Fruit fly (Drosophila melanogaster) whole organism, wandering third instar larva: ENCODE measurements around the gene TSG101.

Experiments used
- CG32264 ChIP-seq: fragments of 200-800 bp; sonication (Bioruptor generic); optimal IDR thresholded peaks from 2 replicates; lab custom pipeline; 2016; ENCODE audit warnings: missing biosample characterization, missing genetic modification characterization
- CG9705 ChIP-seq: fragments of 200-800 bp; sonication (Bioruptor generic); optimal IDR thresholded peaks from 2 replicates; lab custom pipeline; 2018; ENCODE audit warnings: missing biosample characterization, mild to moderate bottlenecking, missing genetic modification characterization
- CrebA ChIP-seq: fragments of 200-800 bp; sonication (Bioruptor generic); optimal IDR thresholded peaks from 2 replicates; lab custom pipeline; 2016; ENCODE audit warnings: missing biosample characterization, mild to moderate bottlenecking, missing genetic modification characterization, borderline replicate concordance
- Dfd ChIP-seq: fragments of >200 bp; optimal IDR thresholded peaks from 2 replicates; lab custom pipeline; 2017; ENCODE audit warnings: missing biosample characterization, missing genetic modification characterization
- HLH106 ChIP-seq: fragments of 200-800 bp; optimal IDR thresholded peaks from 3 replicates; lab custom pipeline; 2019; ENCODE audit warnings: missing biosample characterization, mild to moderate bottlenecking, missing genetic modification characterization, moderate library complexity
- Hnf4 ChIP-seq: fragments of 200-800 bp; sonication (Bioruptor generic); optimal IDR thresholded peaks from 2 replicates; lab custom pipeline; 2016; ENCODE audit warnings: missing biosample characterization, mild to moderate bottlenecking, missing genetic modification characterization
- Hr78 ChIP-seq: fragments of >200 bp; optimal IDR thresholded peaks from 2 replicates; lab custom pipeline; 2017; ENCODE audit warnings: missing biosample characterization, missing genetic modification characterization
- Hr83 ChIP-seq: fragments of 200-300 bp; sonication (Bioruptor generic); optimal IDR thresholded peaks from 2 replicates; lab custom pipeline; 2016; ENCODE audit warnings: missing biosample characterization, mild to moderate bottlenecking, missing genetic modification characterization, moderate library complexity; ENCODE audit not compliant: poor library complexity, severe bottlenecking
- Jra ChIP-seq: sonication (Bioruptor generic); optimal IDR thresholded peaks from 2 replicates; lab custom pipeline; 2016; ENCODE audit warnings: missing biosample characterization, missing genetic modification characterization
- Mio ChIP-seq: sonication (Bioruptor generic); optimal IDR thresholded peaks from 2 replicates; lab custom pipeline; 2016; ENCODE audit warnings: missing biosample characterization, missing genetic modification characterization
- Myc ChIP-seq: fragments of >200 bp; optimal IDR thresholded peaks from 2 replicates; lab custom pipeline; 2017
- N ChIP-seq: fragments of >200 bp; optimal IDR thresholded peaks from 2 replicates; lab custom pipeline; 2018; ENCODE audit warnings: missing biosample characterization, missing external identifiers, missing genetic modification characterization
- OdsH ChIP-seq: fragments of 200-800 bp; sonication (Bioruptor generic); optimal IDR thresholded peaks from 2 replicates; lab custom pipeline; 2016; ENCODE audit warnings: missing biosample characterization, mild to moderate bottlenecking, missing genetic modification characterization
- Rel ChIP-seq, 2 experiments: fragments of 200-800 bp; sonication (Bioruptor generic) in 1 of 2; optimal IDR thresholded peaks; 2 replicates in 1 of 2; 3 replicates in 1 of 2; lab custom pipeline; 2016 to 2019; ENCODE audit warnings: mild to moderate bottlenecking in 2 of 2, missing biosample characterization in 2 of 2, missing genetic modification characterization in 2 of 2, moderate library complexity in 1 of 2
- Sp1 ChIP-seq: fragments of 200-800 bp; sonication (Bioruptor generic); optimal IDR thresholded peaks from 3 replicates; lab custom pipeline; 2019; ENCODE audit warnings: missing biosample characterization, mild to moderate bottlenecking, missing genetic modification characterization, moderate library complexity
- Vsx2 ChIP-seq: fragments of 200-300, 225-300 bp; sonication (Bioruptor generic); optimal IDR thresholded peaks from 2 replicates; lab custom pipeline; 2018; ENCODE audit warnings: missing biosample characterization, missing genetic modification characterization; ENCODE audit not compliant: partially characterized antibody
- br ChIP-seq: fragments of 200-800 bp; sonication (Bioruptor generic); optimal IDR thresholded peaks from 2 replicates; lab custom pipeline; 2016; ENCODE audit warnings: missing biosample characterization, missing genetic modification characterization
- brk ChIP-seq: fragments of 200-800 bp; sonication (Bioruptor generic); optimal IDR thresholded peaks from 2 replicates; lab custom pipeline; 2016; ENCODE audit warnings: missing biosample characterization, mild to moderate bottlenecking, missing genetic modification characterization
- dl ChIP-seq, 2 experiments: fragments of 175-275, 200-275 bp in 1 of 2; fragments of 200-275 bp in 1 of 2; sonication (Bioruptor generic); optimal IDR thresholded peaks; lab custom pipeline; 2018; ENCODE audit warnings: mild to moderate bottlenecking in 2 of 2, missing biosample characterization in 2 of 2, missing genetic modification characterization in 2 of 2, moderate library complexity in 2 of 2; ENCODE audit not compliant: partially characterized antibody in 2 of 2, insufficient read depth in 1 of 2
- dmrt93B ChIP-seq: fragments of 200-800 bp; sonication (Bioruptor generic); optimal IDR thresholded peaks from 2 replicates; lab custom pipeline; 2018; ENCODE audit warnings: missing biosample characterization, mild to moderate bottlenecking, missing genetic modification characterization
- dsf ChIP-seq: sonication (Bioruptor generic); optimal IDR thresholded peaks from 2 replicates; lab custom pipeline; 2016; ENCODE audit warnings: missing biosample characterization, missing genetic modification characterization, borderline replicate concordance
- ey ChIP-seq: fragments of 200-800 bp; sonication (Bioruptor generic); optimal IDR thresholded peaks from 2 replicates; lab custom pipeline; 2016; ENCODE audit warnings: missing biosample characterization, missing genetic modification characterization
- fru ChIP-seq: fragments of 200-800 bp; sonication (Bioruptor generic); optimal IDR thresholded peaks from 3 replicates; lab custom pipeline; 2016; ENCODE audit warnings: missing biosample characterization, mild to moderate bottlenecking, missing genetic modification characterization
- jim ChIP-seq: fragments of 175-275, 200-325 bp; sonication (Bioruptor generic); optimal IDR thresholded peaks from 2 replicates; lab custom pipeline; 2016; ENCODE audit warnings: missing biosample characterization, mild to moderate bottlenecking, missing genetic modification characterization
- pan ChIP-seq: fragments of >200 bp; optimal IDR thresholded peaks from 2 replicates; lab custom pipeline; 2017
- psq ChIP-seq: fragments of 200-800 bp; sonication (Bioruptor generic); optimal IDR thresholded peaks from 3 replicates; lab custom pipeline; 2017; ENCODE audit warnings: missing biosample characterization, mild to moderate bottlenecking, missing genetic modification characterization, moderate library complexity
- rgr ChIP-seq: fragments of 200-800 bp; sonication (Bioruptor generic); optimal IDR thresholded peaks from 3 replicates; lab custom pipeline; 2016; ENCODE audit warnings: missing biosample characterization, mild to moderate bottlenecking, missing genetic modification characterization
- sage ChIP-seq: fragments of 200-800 bp; sonication (Bioruptor generic); optimal IDR thresholded peaks from 2 replicates; lab custom pipeline; 2016; ENCODE audit warnings: missing biosample characterization, mild to moderate bottlenecking, missing genetic modification characterization
- sv ChIP-seq: fragments of 200-800 bp; sonication (Bioruptor generic); optimal IDR thresholded peaks from 3 replicates; lab custom pipeline; 2016; ENCODE audit warnings: missing biosample characterization, missing genetic modification characterization
- tai ChIP-seq: sonication (Bioruptor generic); optimal IDR thresholded peaks from 2 replicates; lab custom pipeline; 2016; ENCODE audit warnings: missing biosample characterization, missing genetic modification characterization
- usp ChIP-seq: fragments of >200 bp; optimal IDR thresholded peaks from 2 replicates; lab custom pipeline; 2017; ENCODE audit warnings: missing biosample characterization, missing genetic modification characterization
- woc ChIP-seq: sonication (Bioruptor generic); optimal IDR thresholded peaks from 2 replicates; lab custom pipeline; 2016; ENCODE audit warnings: missing biosample characterization, mild to moderate bottlenecking, missing genetic modification characterization

Gene TSG101

DNA sequence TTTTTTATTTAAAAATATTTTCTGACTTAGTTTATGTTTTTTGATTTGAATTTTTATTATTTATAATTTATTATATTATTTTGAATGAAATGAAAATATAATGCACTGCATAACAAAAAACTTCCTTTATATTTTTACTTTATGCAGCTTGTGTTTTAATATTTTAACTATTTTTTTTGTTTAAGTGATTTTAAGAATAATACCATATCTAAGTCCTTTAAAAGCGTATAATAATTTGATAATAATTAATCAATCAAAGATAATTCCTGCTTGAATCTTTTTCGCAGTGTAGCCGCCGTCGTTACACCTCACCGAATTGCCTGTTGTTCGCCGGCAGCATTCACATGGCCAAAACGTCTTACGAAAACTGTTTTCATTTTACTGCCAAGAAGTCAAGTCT lies 16.9 kb upstream of the TSG101 start:
- TF ChIP-seq Vsx2 (GFP tag; lab: Kevin White, UChicago) (no peak), psq (GFP tag; lab: Kevin White, UChicago) (no peak), dl (GFP tag; optimal IDR thresholded peaks at IDR 0.05; lab: Kevin White, UChicago; ENCODE audit: insufficient read depth in 1 of 2, partially characterized antibody in 2 of 2) (no peak), CrebA (GFP tag; lab: Kevin White, UChicago) (no peak), CG32264 (GFP tag; lab: Kevin White, UChicago) (no peak), Dfd (GFP tag; lab: Kevin White, UChicago) (no peak), sage (no peak), woc (no peak), Sp1 (no peak), CG9705 (GFP tag; lab: Kevin White, UChicago) (no peak), Mio (GFP tag; lab: Kevin White, UChicago) (no peak), br (GFP tag; lab: Kevin White, UChicago) (no peak), dsf (GFP tag; lab: Kevin White, UChicago) (no peak), dmrt93B (GFP tag; lab: Kevin White, UChicago) (no peak), OdsH (GFP tag; lab: Kevin White, UChicago) (no peak), Myc (no peak), sv (GFP tag; lab: Kevin White, UChicago) (no peak), Hr78 (GFP tag; lab: Kevin White, UChicago) (no peak), pan (lab: Kevin White, UChicago) (no peak), jim (no peak)

DNA sequence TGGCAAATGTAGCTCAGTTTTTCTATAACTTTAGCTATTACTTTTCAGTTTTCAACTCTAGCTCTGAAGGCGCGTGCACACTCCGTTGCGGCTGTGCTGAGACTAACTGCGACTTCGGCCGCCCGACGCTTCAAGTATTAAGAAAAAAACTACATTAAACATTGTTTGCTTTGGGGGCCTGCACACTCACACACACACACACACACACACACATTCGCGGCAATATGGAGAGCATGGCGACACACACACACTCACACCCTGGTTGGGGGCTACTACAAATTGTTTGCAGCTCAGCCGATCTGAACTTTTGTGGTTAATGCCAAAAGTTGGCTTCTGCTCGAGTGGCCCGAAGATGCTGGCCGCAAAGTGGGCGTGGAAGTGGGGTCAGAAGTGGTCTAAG lies 13.1 kb upstream of the TSG101 start, which contains the start of gene CG13024:
TSS of gene CG13024 (minus strand) at position 108 of the 400 bp plus-strand sequence.
- TF ChIP-seq brk (GFP tag; lab: Kevin White, UChicago) (no peak), N (GFP tag; lab: Kevin White, UChicago) (no peak), Jra (no peak), OdsH (GFP tag; lab: Kevin White, UChicago) (no peak), Hr83 (GFP tag; lab: Kevin White, UChicago) (no peak), Hr78 (GFP tag; lab: Kevin White, UChicago) (no peak), Myc (no peak)

DNA sequence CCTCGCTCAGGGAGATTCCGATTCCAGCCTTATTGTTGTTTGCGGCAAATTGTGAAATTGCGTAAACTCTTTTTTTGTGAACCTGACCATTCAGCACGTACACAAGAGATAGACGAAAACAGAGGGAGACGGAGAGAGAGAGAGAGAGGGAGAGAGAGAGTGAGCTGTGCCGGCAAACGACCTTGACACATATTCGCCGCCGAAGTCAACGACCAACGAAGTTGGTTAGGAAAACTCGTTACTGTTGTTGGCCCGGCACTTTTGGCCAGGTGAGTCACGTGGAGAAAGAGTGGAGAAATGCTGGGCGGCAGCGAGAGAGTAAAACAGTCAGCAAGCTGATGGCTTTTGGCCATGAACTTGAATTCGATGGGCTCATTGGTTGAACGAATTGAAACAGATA lies 12.1 kb upstream of the TSG101 start:
- TF ChIP-seq br (GFP tag; lab: Kevin White, UChicago) (no peak), rgr (GFP tag; lab: Kevin White, UChicago) (no peak), Sp1 (no peak), fru (no peak), Hr78 (GFP tag; lab: Kevin White, UChicago) (no peak), Hr83 (GFP tag; lab: Kevin White, UChicago) (no peak), Vsx2 (GFP tag; lab: Kevin White, UChicago) (no peak), N (GFP tag; lab: Kevin White, UChicago) (no peak), sage (no peak), dl (GFP tag; optimal IDR thresholded peaks at IDR 0.05; lab: Kevin White, UChicago; ENCODE audit: insufficient read depth in 1 of 2, partially characterized antibody in 2 of 2) (no peak), dsf (GFP tag; lab: Kevin White, UChicago) (no peak), brk (GFP tag; lab: Kevin White, UChicago) (no peak), Hnf4 (GFP tag; lab: Kevin White, UChicago) (no peak), CG32264 (GFP tag; lab: Kevin White, UChicago) (no peak), jim (no peak), psq (GFP tag; lab: Kevin White, UChicago) (no peak), HLH106 (tag; lab: Kevin White, UChicago) (no peak), Mio (GFP tag; lab: Kevin White, UChicago) (no peak)

DNA sequence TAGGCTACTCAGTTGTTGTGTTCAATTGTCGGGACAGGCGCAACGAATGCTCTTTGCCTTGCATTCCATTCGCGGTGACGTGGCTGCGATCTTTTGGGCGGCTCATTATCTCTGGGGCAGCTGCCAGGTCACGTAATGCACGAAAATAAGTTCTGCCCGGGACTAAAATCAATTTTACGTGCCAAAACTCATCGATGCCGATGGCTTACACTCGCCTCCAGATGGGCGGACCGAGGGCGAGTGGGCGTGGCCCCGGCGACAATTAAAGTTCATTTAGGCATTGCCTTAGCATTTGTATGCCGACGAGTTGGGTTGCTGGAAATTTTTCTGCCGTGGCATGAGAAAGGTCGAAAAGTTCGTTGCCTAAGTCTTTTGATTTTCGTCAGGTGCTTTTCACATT lies 5.4 kb upstream of the TSG101 start:
- TF ChIP-seq usp (no peak), Sp1 (no peak), pan (lab: Kevin White, UChicago) (no peak), sv (GFP tag; lab: Kevin White, UChicago) (no peak), sage (no peak), Vsx2 (GFP tag; lab: Kevin White, UChicago) (no peak), Myc (no peak), Jra (no peak), N (GFP tag; lab: Kevin White, UChicago) (no peak), tai (GFP tag; lab: Kevin White, UChicago) (no peak)

DNA sequence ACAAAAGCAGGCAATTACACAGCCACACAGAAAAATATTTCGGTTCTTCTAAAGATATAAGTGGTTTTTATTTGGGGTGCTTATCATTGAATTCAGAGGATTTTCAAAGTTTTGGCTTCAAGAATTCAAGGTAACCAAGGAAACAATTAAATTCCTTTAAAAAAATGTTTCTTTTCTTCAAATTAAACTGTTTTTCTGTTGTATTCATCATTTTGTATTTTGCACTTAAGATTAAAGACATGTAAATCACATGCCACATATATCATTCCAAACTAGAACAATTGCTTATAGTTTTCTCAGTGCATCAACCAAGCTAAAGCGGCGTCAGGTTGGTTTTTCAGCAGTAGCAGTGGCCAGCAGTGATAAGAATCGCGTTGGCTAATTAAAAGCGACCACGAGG lies 1.6 kb upstream of the TSG101 start:
- no peak for TF ChIP-seq Rel (GFP tag; optimal IDR thresholded peaks at IDR 0.05; lab: Kevin White, UChicago)
- TF ChIP-seq Rel (tag; optimal IDR thresholded peaks at IDR 0.05; lab: Kevin White, UChicago) = no peak
- TF ChIP-seq Jra = no peak
- no peak for TF ChIP-seq Hr78 (GFP tag; lab: Kevin White, UChicago)
- no peak for TF ChIP-seq woc
- TF ChIP-seq ey (GFP tag; lab: Kevin White, UChicago) = no peak
- TF ChIP-seq tai (GFP tag; lab: Kevin White, UChicago) = no peak
- no peak for TF ChIP-seq CG32264 (GFP tag; lab: Kevin White, UChicago)
- no peak for TF ChIP-seq dmrt93B (GFP tag; lab: Kevin White, UChicago)
- no peak for TF ChIP-seq Dfd (GFP tag; lab: Kevin White, UChicago)
- TF ChIP-seq Sp1 = no peak
- TF ChIP-seq Hnf4 (GFP tag; lab: Kevin White, UChicago) = no peak
- TF ChIP-seq brk (GFP tag; lab: Kevin White, UChicago) = no peak
